Fruit fly (Drosophila melanogaster) whole organism, embryonic: ENCODE data around the gene Dh31.

Source experiments
- Atf-2 ChIP-seq: fragments of 200-800 bp; sonication (Bioruptor generic); optimal IDR thresholded peaks from 2 replicates; lab custom pipeline; 2016; ENCODE audit warnings: missing biosample characterization, missing genetic modification characterization
- Atf3 ChIP-seq: fragments of 200-800 bp; sonication (Bioruptor generic); optimal IDR thresholded peaks from 3 replicates; lab custom pipeline; 2016; ENCODE audit warnings: missing biosample characterization, missing genetic modification characterization
- Bdp1 ChIP-seq: fragments of 200-800 bp; sonication (Bioruptor generic); optimal IDR thresholded peaks from 3 replicates; lab custom pipeline; 2016; ENCODE audit warnings: missing biosample characterization, missing genetic modification characterization
- Bgb ChIP-seq: fragments of 200-800 bp; sonication (Bioruptor generic); IDR thresholded peaks from 2 replicates; pipeline ENCODE4 v1.3.6; 2022; ENCODE audit warnings: missing biosample characterization, missing genetic modification characterization; ENCODE audit not compliant: partially characterized antibody
- CG11093 ChIP-seq: fragments of 200-800 bp; sonication (Bioruptor generic); IDR thresholded peaks from 3 replicates; pipeline ENCODE4 v1.3.6; 2022; ENCODE audit warnings: missing biosample characterization, missing genetic modification characterization
- CG12299 ChIP-seq: fragments of 200-800 bp; sonication (Bioruptor generic); optimal IDR thresholded peaks from 2 replicates; lab custom pipeline; 2018; ENCODE audit warnings: missing biosample characterization, mild to moderate bottlenecking, missing genetic modification characterization
- CG13424 ChIP-seq: fragments of 200-800 bp; sonication (Bioruptor generic); optimal IDR thresholded peaks from 2 replicates; lab custom pipeline; 2019; ENCODE audit warnings: missing biosample characterization, mild to moderate bottlenecking, missing genetic modification characterization, moderate library complexity
- CG14710 ChIP-seq: fragments of 200-800 bp; sonication (Bioruptor generic); optimal IDR thresholded peaks from 3 replicates; lab custom pipeline; 2019; ENCODE audit warnings: missing biosample characterization, mild to moderate bottlenecking, missing genetic modification characterization, moderate library complexity
- CG1792 ChIP-seq: fragments of 200-800 bp; sonication (Bioruptor generic); optimal IDR thresholded peaks from 2 replicates; lab custom pipeline; 2016; ENCODE audit warnings: missing biosample characterization, missing genetic modification characterization
- CG2120 ChIP-seq: fragments of 200-800 bp; sonication (Bioruptor generic); optimal IDR thresholded peaks from 3 replicates; lab custom pipeline; 2016; ENCODE audit warnings: missing biosample characterization, missing genetic modification characterization
- CG31365 ChIP-seq: fragments of 200-800 bp; sonication (Bioruptor generic); optimal IDR thresholded peaks from 2 replicates; lab custom pipeline; 2018; ENCODE audit warnings: missing biosample characterization, mild to moderate bottlenecking, missing genetic modification characterization
- CG3407 ChIP-seq: fragments of 200-800 bp; sonication (Bioruptor generic); optimal IDR thresholded peaks from 2 replicates; lab custom pipeline; 2018; ENCODE audit warnings: missing biosample characterization, mild to moderate bottlenecking, missing genetic modification characterization
- CG34224 ChIP-seq: fragments of 200-800 bp; sonication (Bioruptor generic); IDR thresholded peaks from 3 replicates; pipeline ENCODE4 v1.3.6; 2022; ENCODE audit warnings: missing biosample characterization, missing genetic modification characterization; ENCODE audit not compliant: partially characterized antibody
- CG4424 ChIP-seq: fragments of 200-800 bp; sonication (Bioruptor generic); optimal IDR thresholded peaks from 3 replicates; lab custom pipeline; 2016; ENCODE audit warnings: missing biosample characterization, missing genetic modification characterization
- CG7745 ChIP-seq: fragments of 200-800 bp; sonication (Bioruptor generic); optimal IDR thresholded peaks from 2 replicates; lab custom pipeline; 2018; ENCODE audit warnings: missing biosample characterization, mild to moderate bottlenecking, missing genetic modification characterization, moderate library complexity
- CG9215 ChIP-seq: fragments of 200-800 bp; sonication (Bioruptor generic); IDR thresholded peaks from 2 replicates; pipeline ENCODE4 v1.3.6; 2022; ENCODE audit warnings: missing biosample characterization, missing genetic modification characterization
- CG9876 ChIP-seq: fragments of 200-800 bp; sonication (Bioruptor generic); optimal IDR thresholded peaks from 2 replicates; lab custom pipeline; 2016; ENCODE audit warnings: missing biosample characterization, missing genetic modification characterization
- CkIIα-i1 ChIP-seq: fragments of 200-800 bp; sonication (Bioruptor generic); IDR thresholded peaks from 2 replicates; pipeline ENCODE4 v1.3.6; 2022; ENCODE audit warnings: missing biosample characterization, missing genetic modification characterization
- D ChIP-seq, 2 experiments: fragments of 200-800 bp in 1 of 2; fragments of >200 bp in 1 of 2; sonication (Bioruptor generic) in 1 of 2; optimal IDR thresholded peaks; 2 replicates in 1 of 2; 3 replicates in 1 of 2; lab custom pipeline; 2017; ENCODE audit warnings: mild to moderate bottlenecking in 1 of 2, missing biosample characterization in 1 of 2, missing genetic modification characterization in 1 of 2, missing genetic modification reagents in 1 of 2
- Deaf1 ChIP-seq: fragments of 200-800 bp; optimal IDR thresholded peaks from 3 replicates; lab custom pipeline; 2019; ENCODE audit warnings: missing biosample characterization, mild to moderate bottlenecking, missing genetic modification characterization, moderate library complexity
- Ets65A ChIP-seq: fragments of 200-800 bp; sonication (Bioruptor generic); peaks from one replicate; lab custom pipeline; 2016; ENCODE audit warnings: missing biosample characterization, missing genetic modification characterization
- GATAe ChIP-seq: fragments of 200-800 bp; sonication (Bioruptor generic); conservative IDR thresholded peaks from 2 replicates; pipeline ENCODE4 v1.3.6; 2022; ENCODE audit warnings: missing biosample characterization, missing genetic modification characterization
- NfI ChIP-seq: fragments of 200-800 bp; sonication (Bioruptor generic); optimal IDR thresholded peaks from 3 replicates; lab custom pipeline; 2018; ENCODE audit warnings: missing biosample characterization, mild to moderate bottlenecking, missing genetic modification characterization, moderate library complexity
- PHDP ChIP-seq: fragments of 200-800 bp; sonication (Bioruptor generic); optimal IDR thresholded peaks from 3 replicates; lab custom pipeline; 2018; ENCODE audit warnings: missing biosample characterization, mild to moderate bottlenecking, missing genetic modification characterization, moderate library complexity
- Sox100B ChIP-seq: fragments of 200-800 bp; sonication (Bioruptor generic); optimal IDR thresholded peaks from 3 replicates; lab custom pipeline; 2018; ENCODE audit warnings: missing biosample characterization, mild to moderate bottlenecking, missing genetic modification characterization
- Sry-δ ChIP-seq: fragments of 200-800 bp; sonication (Bioruptor generic); optimal IDR thresholded peaks from 2 replicates; lab custom pipeline; 2016; ENCODE audit warnings: missing biosample characterization, missing genetic modification characterization
- aop ChIP-seq: fragments of 200-800 bp; sonication (Bioruptor generic); IDR thresholded peaks from 2 replicates; pipeline ENCODE4 v1.3.6; 2022; ENCODE audit warnings: missing biosample characterization, missing genetic modification characterization
- az2 ChIP-seq: fragments of 200-800 bp; sonication (Bioruptor generic); optimal IDR thresholded peaks from 3 replicates; lab custom pipeline; 2016; ENCODE audit warnings: missing biosample characterization, missing genetic modification characterization
- bbx ChIP-seq: fragments of 200-800 bp; sonication (Bioruptor generic); IDR thresholded peaks from 2 replicates; pipeline ENCODE4 v1.3.6; 2022; ENCODE audit warnings: missing biosample characterization, missing genetic modification characterization; ENCODE audit not compliant: partially characterized antibody
- bowl ChIP-seq: fragments of 200-800 bp; sonication (Bioruptor generic); IDR thresholded peaks from 2 replicates; pipeline ENCODE4 v1.3.6; 2022; ENCODE audit warnings: missing biosample characterization, missing genetic modification characterization
- br ChIP-seq: fragments of >200 bp; optimal IDR thresholded peaks from 2 replicates; lab custom pipeline; 2017
- btn ChIP-seq: fragments of 200-800 bp; sonication (Bioruptor generic); optimal IDR thresholded peaks from 2 replicates; lab custom pipeline; 2016; ENCODE audit warnings: missing biosample characterization, missing genetic modification characterization
- cwo ChIP-seq: fragments of 200-800 bp; sonication (Bioruptor generic); optimal IDR thresholded peaks from 3 replicates; lab custom pipeline; 2017; ENCODE audit warnings: missing biosample characterization, missing genetic modification characterization, mild to moderate bottlenecking, moderate library complexity, missing genetic modification reagents
- dati ChIP-seq: fragments of 200-800 bp; sonication (Bioruptor generic); IDR thresholded peaks from 2 replicates; pipeline ENCODE4 v1.3.6; 2022; ENCODE audit warnings: missing biosample characterization, missing genetic modification characterization
- ems ChIP-seq: fragments of 200-800 bp; sonication (Bioruptor generic); optimal IDR thresholded peaks from 3 replicates; lab custom pipeline; 2016; ENCODE audit warnings: missing biosample characterization, missing genetic modification characterization
- exex ChIP-seq: fragments of 200-800 bp; sonication (Bioruptor generic); optimal IDR thresholded peaks from 4 replicates; lab custom pipeline; 2018; ENCODE audit warnings: missing biosample characterization, mild to moderate bottlenecking, missing genetic modification characterization, moderate library complexity
- fd3F ChIP-seq: fragments of 200-800 bp; sonication (Bioruptor generic); optimal IDR thresholded peaks from 2 replicates; lab custom pipeline; 2018; ENCODE audit warnings: missing biosample characterization, mild to moderate bottlenecking, missing genetic modification characterization, moderate library complexity
- gem ChIP-seq: fragments of 200-800 bp; sonication (Bioruptor generic); optimal IDR thresholded peaks from 2 replicates; lab custom pipeline; 2019; ENCODE audit warnings: missing biosample characterization, mild to moderate bottlenecking, missing genetic modification characterization, moderate library complexity
- klu ChIP-seq: fragments of 200-800 bp; sonication (Bioruptor generic); IDR thresholded peaks from 2 replicates; pipeline ENCODE4 v1.3.6; 2022; ENCODE audit warnings: missing biosample characterization, missing genetic modification characterization
- kni ChIP-seq: fragments of 200-800 bp; sonication (Bioruptor generic); optimal IDR thresholded peaks from 3 replicates; lab custom pipeline; 2017; ENCODE audit warnings: mild to moderate bottlenecking, missing biosample characterization, missing genetic modification reagents, missing genetic modification characterization
- knrl ChIP-seq: fragments of 200-800 bp; sonication (Bioruptor generic); IDR thresholded peaks from 3 replicates; pipeline ENCODE4 v1.3.6; 2022; ENCODE audit warnings: missing biosample characterization, missing genetic modification characterization; ENCODE audit not compliant: partially characterized antibody
- lov ChIP-seq, 2 experiments: fragments of 200-800 bp in 1 of 2; fragments of >200 bp in 1 of 2; sonication (Bioruptor generic) in 1 of 2; IDR thresholded peaks in 1 of 2; optimal IDR thresholded peaks in 1 of 2; 2 replicates in 1 of 2; 3 replicates in 1 of 2; pipeline versions ENCODE4 v1.3.6 to Lab custom; 2017 to 2022; ENCODE audit warnings: missing biosample characterization in 1 of 2, missing genetic modification characterization in 1 of 2
- nerfin-1 ChIP-seq: fragments of 200-800 bp; sonication (Bioruptor generic); optimal IDR thresholded peaks from 3 replicates; lab custom pipeline; 2019; ENCODE audit warnings: missing biosample characterization, mild to moderate bottlenecking, missing genetic modification characterization, moderate library complexity
- psq ChIP-seq: fragments of 200-800 bp; sonication (Bioruptor generic); optimal IDR thresholded peaks from 2 replicates; lab custom pipeline; 2017; ENCODE audit warnings: missing biosample characterization, missing genetic modification characterization
- rib ChIP-seq: fragments of 200-800 bp; sonication (Bioruptor generic); IDR thresholded peaks from 2 replicates; pipeline ENCODE4 v1.3.6; 2022; ENCODE audit warnings: missing biosample characterization, missing genetic modification characterization
- row ChIP-seq: fragments of 200-800 bp; sonication (Bioruptor generic); IDR thresholded peaks from 3 replicates; pipeline ENCODE4 v1.3.6; 2022; ENCODE audit warnings: missing biosample characterization, missing genetic modification characterization
- scrt ChIP-seq: fragments of 200-800 bp; sonication (Bioruptor generic); optimal IDR thresholded peaks from 2 replicates; lab custom pipeline; 2018; ENCODE audit warnings: missing biosample characterization, mild to moderate bottlenecking, missing genetic modification characterization, moderate library complexity
- sens-2 ChIP-seq: fragments of 200-800 bp; sonication (Bioruptor generic); IDR thresholded peaks from 2 replicates; pipeline ENCODE4 v1.3.6; 2022; ENCODE audit warnings: missing biosample characterization, missing genetic modification characterization
- zen ChIP-seq: fragments of 200-800 bp; sonication (Bioruptor generic); optimal IDR thresholded peaks from 3 replicates; lab custom pipeline; 2018; ENCODE audit warnings: missing biosample characterization, mild to moderate bottlenecking, missing genetic modification characterization, moderate library complexity

Gene Dh31

DNA sequence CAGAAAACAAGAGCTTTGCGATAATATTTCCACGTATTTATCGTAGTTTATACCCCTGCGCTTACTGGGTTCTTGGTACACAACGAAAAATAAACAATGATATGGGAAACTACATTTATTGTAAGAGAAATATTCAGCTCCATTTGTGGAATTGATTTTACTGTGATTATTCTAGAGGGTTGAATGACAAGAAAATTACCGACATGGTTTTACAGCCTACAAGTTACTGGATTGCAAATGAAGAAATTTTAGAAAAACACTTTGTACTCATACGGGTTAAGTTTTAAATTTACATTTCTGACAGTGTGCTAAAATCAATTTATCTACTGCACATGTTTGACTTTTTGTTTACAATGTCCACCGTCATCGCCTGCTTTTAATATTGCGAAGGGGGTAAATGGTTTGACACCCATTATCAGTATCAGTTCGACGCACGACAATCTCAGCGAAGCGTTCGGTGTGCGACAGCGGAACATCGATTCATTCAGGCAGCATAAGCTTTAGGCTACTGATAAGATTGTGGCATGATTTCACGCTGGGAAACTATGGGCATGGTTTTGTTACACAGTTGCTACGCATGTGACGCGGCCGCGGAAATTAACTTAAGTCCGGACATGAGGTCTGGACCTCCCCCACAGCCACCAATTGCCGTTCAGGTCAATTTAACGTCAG, 44.7 kb downstream of the Dh31 start (continued):
- TF ChIP-seq nerfin-1 (tag; lab: Kevin White, UChicago) (peak; percentile 16), Bdp1 (no peak), zen (no peak), br (lab: Kevin White, UChicago) (no peak), Sry-δ (GFP tag; lab: Kevin White, UChicago) (peak; percentile 18), CG31365 (no peak), Bgb (GFP tag; lab: Robert Waterston, UW) (no peak), Atf-2 (GFP tag; lab: Kevin White, UChicago) (no peak), Sox100B (GFP tag; lab: Kevin White, UChicago) (peak; percentile 4), klu (GFP tag; lab: Robert Waterston, UW) (no peak), fd3F (GFP tag; lab: Kevin White, UChicago) (peak; percentile 13), CkIIα-i1 (GFP tag; lab: Robert Waterston, UW) (no peak), GATAe (GFP tag; lab: Robert Waterston, UW) (peak; percentile 61), CG9215 (GFP tag; lab: Robert Waterston, UW) (no peak), aop (GFP tag; lab: Robert Waterston, UW) (no peak), sens-2 (GFP tag; lab: Robert Waterston, UW) (peak; percentile 27; the same call in 1 of the 2 replicates), cwo (GFP tag; lab: Kevin White, UChicago) (peak; percentile 79), bowl (GFP tag; lab: Robert Waterston, UW) (no peak), row (peak; percentile 62), CG13424 (tag; lab: Kevin White, UChicago) (peak; percentile 21), Ets65A (peak; percentile 84), CG2120 (peak; percentile 69), az2 (GFP tag; lab: Kevin White, UChicago) (peak; percentile 8), CG11093 (GFP tag; lab: Robert Waterston, UW) (no peak), scrt (GFP tag; lab: Kevin White, UChicago) (peak; percentile 12), psq (no peak), CG9876 (GFP tag; lab: Kevin White, UChicago) (no peak), bbx (GFP tag; lab: Robert Waterston, UW) (no peak), CG34224 (GFP tag; lab: Robert Waterston, UW) (no peak), CG7745 (tag; lab: Kevin White, UChicago) (no peak), CG12299 (no peak), Deaf1 (tag; lab: Kevin White, UChicago) (no peak), CG14710 (tag; lab: Kevin White, UChicago) (peak; percentile 2), btn (no peak), gem (tag; lab: Kevin White, UChicago) (peak; percentile 64), PHDP (tag; lab: Kevin White, UChicago) (peak; percentile 57), CG4424 (GFP tag; lab: Kevin White, UChicago) (no peak), NfI (GFP tag; lab: Kevin White, UChicago) (peak; percentile 8), exex (peak; percentile 74), knrl (no peak), D (optimal IDR thresholded peaks at IDR 0.05; lab: Kevin White, UChicago) (no peak), D (GFP tag; optimal IDR thresholded peaks at IDR 0.05; lab: Kevin White, UChicago) (no peak), CG1792 (GFP tag; lab: Kevin White, UChicago) (no peak), Atf3 (GFP tag; lab: Kevin White, UChicago) (no peak), CG3407 (GFP tag; lab: Kevin White, UChicago) (peak; percentile 15), rib (GFP tag; lab: Robert Waterston, UW) (no peak), lov (optimal IDR thresholded peaks at IDR 0.05; lab: Kevin White, UChicago) (no peak), lov (GFP tag; IDR thresholded peaks at IDR 0.05; lab: Robert Waterston, UW) (no peak), ems (no peak), dati (GFP tag; lab: Robert Waterston, UW) (no peak), kni (GFP tag; lab: Kevin White, UChicago) (no peak)
